Fruit fly (Drosophila melanogaster) whole organism, pupa: Measurements from ENCODE around the gene CG17328.

Experiments used
- CG12605 ChIP-seq: fragments of 200-800 bp; sonication (Bioruptor generic); IDR thresholded peaks from 2 replicates; pipeline ENCODE4 v1.3.6; 2022; ENCODE audit warnings: missing biosample characterization, missing genetic modification characterization
- CG14655 ChIP-seq: fragments of 200-800 bp; sonication (Bioruptor generic); optimal IDR thresholded peaks from 3 replicates; lab custom pipeline; 2017; ENCODE audit warnings: mild to moderate bottlenecking, missing biosample characterization, missing genetic modification reagents, missing genetic modification characterization
- CG32121 ChIP-seq: fragments of 200-800 bp; sonication (Bioruptor generic); IDR thresholded peaks from 2 replicates; pipeline ENCODE4 v1.3.6; 2022; ENCODE audit warnings: missing biosample characterization, missing genetic modification characterization
- CG34367 ChIP-seq: fragments of 200-800 bp; sonication (Bioruptor generic); optimal IDR thresholded peaks from 2 replicates; lab custom pipeline; 2018; ENCODE audit warnings: missing biosample characterization, mild to moderate bottlenecking, missing genetic modification characterization
- CG4496 ChIP-seq: fragments of 200-800 bp; sonication (Bioruptor generic); IDR thresholded peaks from 3 replicates; pipeline ENCODE4 v1.3.6; 2022; ENCODE audit warnings: missing biosample characterization, missing genetic modification characterization
- CG8159 ChIP-seq: fragments of 200-800 bp; sonication (Bioruptor generic); optimal IDR thresholded peaks from 3 replicates; lab custom pipeline; 2018; ENCODE audit warnings: missing biosample characterization, mild to moderate bottlenecking, missing genetic modification characterization, moderate library complexity
- CG9948 ChIP-seq: fragments of 200-800 bp; sonication (Bioruptor generic); optimal IDR thresholded peaks from 2 replicates; lab custom pipeline; 2018; ENCODE audit warnings: missing biosample characterization, mild to moderate bottlenecking, missing genetic modification characterization, moderate library complexity
- EcR ChIP-seq: fragments of 200-800 bp; sonication (Bioruptor generic); optimal IDR thresholded peaks from 3 replicates; lab custom pipeline; 2019; ENCODE audit warnings: missing biosample characterization, missing genetic modification characterization, mild to moderate bottlenecking, moderate library complexity, missing genetic modification reagents
- fd96Ca ChIP-seq: fragments of 200-800 bp; sonication (Bioruptor generic); IDR thresholded peaks from 3 replicates; pipeline ENCODE4 v1.3.6; 2022; ENCODE audit warnings: missing biosample characterization, missing genetic modification characterization
- rn ChIP-seq: fragments of 200-800 bp; sonication (Bioruptor generic); IDR thresholded peaks from 2 replicates; pipeline ENCODE4 v1.3.6; 2022; ENCODE audit warnings: missing biosample characterization, missing genetic modification characterization

DNA sequence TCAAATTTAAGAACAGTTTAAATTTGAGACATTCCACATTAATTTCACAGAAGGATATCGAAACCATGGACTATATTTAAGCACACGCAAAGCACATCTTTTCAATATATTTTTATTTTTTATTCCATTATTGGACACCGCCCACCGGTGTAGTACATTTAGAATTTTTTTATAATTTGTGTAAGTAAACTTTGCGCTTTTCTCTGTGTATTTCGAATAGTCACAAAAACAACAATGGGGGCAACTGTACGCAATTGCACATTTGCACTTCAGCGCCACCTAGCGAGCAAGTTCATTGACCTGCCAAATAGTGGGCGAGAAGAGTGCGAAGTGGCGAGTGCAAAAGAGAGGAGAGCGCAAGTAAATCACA is 23.9 kb upstream of the CG17328 start:
- no peak for TF ChIP-seq CG12605
- TF ChIP-seq EcR = peak; percentile 89
- peak; percentile 65; the same call in 2 of the 3 replicates for TF ChIP-seq fd96Ca (GFP tag; lab: Robert Waterston, UW)
- TF ChIP-seq CG32121 (GFP tag; lab: Robert Waterston, UW) = peak; percentile 79; the same call in 1 of the 2 replicates
- TF ChIP-seq rn (GFP tag; lab: Robert Waterston, UW) = 0 out of 2 replicates have a peak, but pooled peaks have one; percentile 40
- peak; percentile 71 for TF ChIP-seq CG14655 (GFP tag; lab: Kevin White, UChicago)
- TF ChIP-seq CG9948 (tag; lab: Kevin White, UChicago) = peak; percentile 49
- peak; percentile 7 for TF ChIP-seq CG34367 (tag; lab: Kevin White, UChicago)
- TF ChIP-seq CG4496 (GFP tag; lab: Robert Waterston, UW) = peak; percentile 82
- TF ChIP-seq CG8159 (tag; lab: Kevin White, UChicago) = peak; percentile 67
